Fruit fly (Drosophila melanogaster) Kc167 (cell line): ENCODE results near the gene CG6013.

Experiments
- Myc ChIP-seq: fragments of >200 bp; optimal IDR thresholded peaks from 2 replicates; lab custom pipeline; 2017; ENCODE audit warnings: missing external identifiers
- Sin3A ChIP-seq: fragments of >200 bp; optimal IDR thresholded peaks from 2 replicates; lab custom pipeline; 2018; ENCODE audit warnings: missing external identifiers
- h ChIP-seq: fragments of >200 bp; optimal IDR thresholded peaks from 3 replicates; lab custom pipeline; 2018; ENCODE audit warnings: missing external identifiers
- insv ChIP-seq: fragments of >200 bp; optimal IDR thresholded peaks from 3 replicates; lab custom pipeline; 2018; ENCODE audit warnings: missing external identifiers
- psq ChIP-seq: fragments of >200 bp; optimal IDR thresholded peaks from 2 replicates; lab custom pipeline; 2017; ENCODE audit warnings: missing external identifiers
- ttk ChIP-seq: sonication (Bioruptor generic); optimal IDR thresholded peaks from 2 replicates; lab custom pipeline; 2017; ENCODE audit warnings: missing external identifiers

DNA sequence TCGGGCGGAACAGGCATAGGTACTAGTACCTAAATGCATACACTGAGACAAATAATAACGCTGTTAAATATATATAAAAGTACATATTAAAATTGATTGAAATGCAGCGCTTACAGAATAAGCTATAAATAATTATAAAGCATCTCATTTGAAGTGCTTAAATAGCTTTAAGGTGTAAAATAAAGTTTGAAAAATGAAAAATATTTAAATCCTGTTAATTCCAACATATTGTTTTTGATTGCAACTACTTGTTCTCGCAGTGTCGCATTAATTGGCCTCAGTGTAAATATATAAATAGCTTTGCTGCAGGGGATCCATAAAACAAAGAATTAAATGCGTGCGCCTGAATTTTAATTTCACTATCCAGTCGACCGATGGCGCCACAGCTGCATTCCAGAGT lies 27.1 kb downstream of the CG6013 start:
- TF ChIP-seq psq (lab: Kevin White, UChicago) (no peak), Sin3A (lab: Kevin White, UChicago) (no peak), Myc (lab: Kevin White, UChicago) (no peak), h (lab: Kevin White, UChicago) (no peak), ttk (lab: Kevin White, UChicago) (no peak), insv (lab: Kevin White, UChicago) (no peak)
